Fruit fly (Drosophila melanogaster) whole organism: ENCODE measurements around the gene MTF-1.

ENCODE experiments used
- CG8478 ChIP-seq: fragments of >200 bp; optimal IDR thresholded peaks from 2 replicates; lab custom pipeline; 2018; ENCODE audit warnings: inconsistent platforms
- EcR ChIP-seq, 2 experiments: fragments of >200 bp; optimal IDR thresholded peaks; 2 replicates each; lab custom pipeline; 2017; ENCODE audit warnings: missing biosample characterization in 2 of 2, missing genetic modification characterization in 2 of 2, missing genetic modification reagents in 2 of 2
- psq ChIP-seq: fragments of >200 bp; optimal IDR thresholded peaks from 2 replicates; lab custom pipeline; 2017

DNA sequence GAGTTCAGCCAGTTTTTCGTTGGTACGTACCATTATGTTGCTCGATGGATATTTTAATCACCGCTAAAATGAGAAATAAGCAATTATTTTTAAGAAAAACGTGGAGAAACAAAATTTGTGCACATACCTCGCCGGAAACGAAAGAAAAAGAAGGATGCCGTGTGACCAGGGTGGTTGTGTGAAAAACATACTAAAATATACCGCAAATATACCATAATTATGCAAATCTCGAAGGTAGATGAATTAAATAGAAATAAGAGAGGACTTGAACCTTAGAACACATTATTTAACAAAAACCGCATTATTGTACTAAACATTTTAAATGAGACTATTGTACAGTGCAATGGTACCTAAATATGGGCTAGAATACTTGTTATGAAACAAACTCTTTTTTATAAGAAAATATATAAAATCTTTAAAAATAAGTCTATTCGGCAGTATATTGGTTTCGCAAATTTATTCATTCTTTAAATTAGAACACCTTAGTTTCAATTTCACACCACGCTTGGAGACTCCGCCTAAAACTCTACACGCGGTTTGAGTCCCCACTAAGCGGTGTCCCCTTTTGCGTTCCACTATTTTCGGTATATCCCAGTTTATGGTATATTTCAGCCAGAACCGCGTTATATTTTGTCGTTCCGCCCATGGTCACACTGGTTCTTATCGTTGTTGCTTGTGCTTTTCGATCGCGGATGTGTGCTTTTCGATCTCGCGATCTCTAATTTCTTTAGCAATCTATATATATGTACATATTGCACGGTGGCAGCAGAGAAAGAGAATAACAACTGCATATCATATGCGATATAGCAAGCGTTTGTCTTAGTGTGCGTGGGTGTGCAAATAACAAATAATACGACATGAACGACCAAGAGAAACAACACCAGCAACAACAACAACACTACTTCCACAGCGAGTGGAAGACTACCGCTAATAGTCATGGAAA lies at the start of gene MTF-1, which contains the start of gene RpS17:
- TF ChIP-seq psq: no peak
- no peak for TF ChIP-seq EcR (GFP tag; optimal IDR thresholded peaks at IDR 0.05; lab: Kevin White, UChicago)
- no peak for TF ChIP-seq CG8478 (lab: Kevin White, UChicago)
